Worm (Caenorhabditis elegans) whole organism, late embryonic: Measurements from ENCODE around the gene drn-1.

Experiments
- K09A11.1 ChIP-seq: sonication (generic microtip); optimal IDR thresholded peaks from 2 replicates; lab custom pipeline; 2017; ENCODE audit warnings: antibody characterized with exemption, mild to moderate bottlenecking, missing genetic modification characterization, missing compliant biosample characterization; ENCODE audit not compliant: insufficient read depth
- T23F11.4 ChIP-seq: fragments of 200-800 bp; sonication (Bioruptor generic); optimal IDR thresholded peaks from 2 replicates; lab custom pipeline; 2018; ENCODE audit warnings: mild to moderate bottlenecking, missing genetic modification characterization, missing compliant biosample characterization
- Y22D7AL.16 ChIP-seq: sonication (generic microtip); optimal IDR thresholded peaks from 2 replicates; lab custom pipeline; 2016; ENCODE audit warnings: missing genetic modification characterization, missing compliant biosample characterization
- ahr-1 ChIP-seq: sonication (generic microtip); optimal IDR thresholded peaks from 2 replicates; lab custom pipeline; 2016; ENCODE audit warnings: missing genetic modification characterization, missing compliant biosample characterization
- ama-1 ChIP-seq: fragments of 150-350 bp; optimal IDR thresholded peaks from 2 replicates; lab custom pipeline; 2014
- ceh-18 ChIP-seq: sonication (generic microtip); optimal IDR thresholded peaks from 2 replicates; lab custom pipeline; 2016; ENCODE audit warnings: missing genetic modification characterization, missing compliant biosample characterization
- ceh-19 ChIP-seq: fragments of 200-800 bp; sonication (Bioruptor generic); optimal IDR thresholded peaks from 2 replicates; lab custom pipeline; 2018; ENCODE audit warnings: mild to moderate bottlenecking, missing genetic modification characterization, missing compliant biosample characterization
- ceh-6 ChIP-seq: fragments of 200-800 bp; sonication (Bioruptor generic); optimal IDR thresholded peaks from 2 replicates; lab custom pipeline; 2018; ENCODE audit warnings: mild to moderate bottlenecking, missing genetic modification characterization, missing compliant biosample characterization
- ceh-9 ChIP-seq: sonication (generic microtip); optimal IDR thresholded peaks from 2 replicates; lab custom pipeline; 2016; ENCODE audit warnings: mild to moderate bottlenecking, missing genetic modification characterization, inconsistent platforms, missing compliant biosample characterization
- dve-1 ChIP-seq: sonication (generic microtip); optimal IDR thresholded peaks from 2 replicates; lab custom pipeline; 2017; ENCODE audit warnings: antibody characterized with exemption, mild to moderate bottlenecking, missing genetic modification characterization, missing compliant biosample characterization
- elt-4 ChIP-seq: sonication (generic microtip); optimal IDR thresholded peaks from 2 replicates; lab custom pipeline; 2016; ENCODE audit warnings: missing genetic modification characterization, missing compliant biosample characterization
- ets-4 ChIP-seq: sonication (generic microtip); optimal IDR thresholded peaks from 2 replicates; lab custom pipeline; 2016; ENCODE audit warnings: missing genetic modification characterization, missing compliant biosample characterization
- eyg-1 ChIP-seq: sonication (generic microtip); optimal IDR thresholded peaks from 2 replicates; lab custom pipeline; 2016; ENCODE audit warnings: missing genotype, missing genetic modification characterization, missing compliant biosample characterization
- fax-1 ChIP-seq: sonication (generic microtip); optimal IDR thresholded peaks from 2 replicates; lab custom pipeline; 2016; ENCODE audit warnings: missing genotype, missing genetic modification characterization, missing compliant biosample characterization
- fkh-10 ChIP-seq: fragments of 150-350 bp; optimal IDR thresholded peaks from 2 replicates; lab custom pipeline; 2014; ENCODE audit warnings: missing biosample characterization, missing genetic modification reagents, missing genetic modification characterization
- gmeb-2 ChIP-seq: sonication (generic microtip); optimal IDR thresholded peaks from 2 replicates; lab custom pipeline; 2016; ENCODE audit warnings: missing genetic modification characterization, inconsistent platforms, missing compliant biosample characterization
- hlh-13 ChIP-seq: fragments of 200-800 bp; sonication (Bioruptor generic); optimal IDR thresholded peaks from 2 replicates; lab custom pipeline; 2018; ENCODE audit warnings: mild to moderate bottlenecking, missing genetic modification characterization, missing compliant biosample characterization
- hlh-30 ChIP-seq: sonication (generic microtip); optimal IDR thresholded peaks from 2 replicates; lab custom pipeline; 2017; ENCODE audit warnings: antibody characterized with exemption, missing genetic modification characterization, missing compliant biosample characterization; ENCODE audit not compliant: insufficient read depth
- hlh-6 ChIP-seq: sonication (generic microtip); optimal IDR thresholded peaks from 2 replicates; lab custom pipeline; 2016; ENCODE audit warnings: missing genotype, missing genetic modification characterization, missing compliant biosample characterization
- lim-6 ChIP-seq: sonication (generic microtip); optimal IDR thresholded peaks from 2 replicates; lab custom pipeline; 2016; ENCODE audit warnings: missing genetic modification characterization, missing compliant biosample characterization
- mec-3 ChIP-seq: sonication (generic microtip); optimal IDR thresholded peaks from 2 replicates; lab custom pipeline; 2016; ENCODE audit warnings: borderline replicate concordance, missing genetic modification characterization, missing compliant biosample characterization
- nfya-1 ChIP-seq: sonication (generic microtip); optimal IDR thresholded peaks from 2 replicates; lab custom pipeline; 2017; ENCODE audit warnings: missing genetic modification characterization, mild to moderate bottlenecking, missing compliant biosample characterization, antibody characterized with exemption, moderate library complexity
- nhr-232 ChIP-seq: sonication (generic microtip); optimal IDR thresholded peaks from 2 replicates; lab custom pipeline; 2016; ENCODE audit warnings: missing genetic modification characterization, missing compliant biosample characterization
- npax-4 ChIP-seq: sonication (generic microtip); optimal IDR thresholded peaks from 2 replicates; lab custom pipeline; 2016; ENCODE audit warnings: missing genetic modification characterization, missing compliant biosample characterization
- pat-9 ChIP-seq: fragments of 200-800 bp; sonication (Bioruptor generic); optimal IDR thresholded peaks from 2 replicates; lab custom pipeline; 2018; ENCODE audit warnings: mild to moderate bottlenecking, missing genetic modification characterization, moderate library complexity, missing compliant biosample characterization
- pqm-1 ChIP-seq: sonication (generic microtip); optimal IDR thresholded peaks from 2 replicates; lab custom pipeline; 2016; ENCODE audit warnings: missing genetic modification characterization, missing compliant biosample characterization
- pros-1 ChIP-seq: fragments of 150-350 bp; optimal IDR thresholded peaks from 2 replicates; lab custom pipeline; 2014; ENCODE audit warnings: missing biosample characterization, missing genetic modification reagents, missing genetic modification characterization
- sox-2 ChIP-seq: fragments of 200-800 bp; sonication (Bioruptor generic); IDR thresholded peaks from 2 replicates; pipeline ENCODE4 v1.3.6; 2022; ENCODE audit warnings: missing genetic modification reagents, missing genetic modification characterization, missing compliant biosample characterization
- ttx-3 ChIP-seq: sonication (generic microtip); optimal IDR thresholded peaks from 2 replicates; lab custom pipeline; 2016; ENCODE audit warnings: missing genetic modification reagents, missing genetic modification characterization, missing compliant biosample characterization
- unc-3 ChIP-seq, 2 experiments: fragments of 200-800 bp in 1 of 2; sonication (Bioruptor generic) in 1 of 2; sonication (generic microtip) in 1 of 2; conservative IDR thresholded peaks in 1 of 2; optimal IDR thresholded peaks in 1 of 2; 2 replicates each; pipeline versions ENCODE4 v1.3.6 to Lab custom; 2016 to 2022; ENCODE audit warnings: missing compliant biosample characterization in 2 of 2, missing genetic modification characterization in 2 of 2, missing genetic modification reagents in 1 of 2
- unc-42 ChIP-seq: sonication (generic microtip); optimal IDR thresholded peaks from 2 replicates; lab custom pipeline; 2016; ENCODE audit warnings: missing genotype, missing genetic modification characterization, missing compliant biosample characterization
- unc-55 ChIP-seq: sonication (generic microtip); optimal IDR thresholded peaks from 2 replicates; lab custom pipeline; 2017; ENCODE audit warnings: missing biosample characterization, missing genetic modification reagents, missing genetic modification characterization

Gene drn-1

DNA sequence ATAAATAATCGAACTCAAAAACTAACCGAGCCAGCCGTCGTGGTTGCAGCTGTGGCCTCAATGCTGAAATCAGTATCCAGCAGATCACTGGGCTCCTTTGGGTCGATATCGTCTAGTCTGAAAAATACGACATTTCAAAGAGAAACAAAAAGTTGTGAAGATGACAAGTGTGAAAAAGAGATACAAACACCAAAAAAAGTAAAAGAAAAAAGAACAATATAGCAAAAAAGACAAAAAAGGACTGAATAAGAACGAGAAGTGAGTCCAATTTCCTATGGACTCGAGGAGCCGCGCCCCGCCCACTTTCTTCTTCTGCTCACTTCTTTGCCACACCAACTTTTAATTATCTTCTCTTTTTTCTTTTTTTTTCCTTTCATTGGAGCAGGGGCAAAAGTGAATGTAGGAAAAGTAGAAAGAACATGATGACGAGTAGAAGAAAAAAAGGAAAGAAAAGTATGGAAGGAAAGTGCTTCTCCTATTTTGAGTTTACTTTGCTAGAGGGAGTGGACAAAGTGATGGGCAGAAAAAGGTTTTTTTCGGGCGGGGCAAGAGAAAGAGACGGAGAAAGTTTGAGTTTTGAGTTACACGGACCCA, at the start of gene drn-1:
Gene drn-1 (minus strand): TSS at position 117 of the 594 bp plus-strand sequence.
- TF ChIP-seq hlh-6 (tag; lab: Kevin White, UChicago) (no peak), pat-9 (tag; lab: Kevin White, UChicago) (no peak), ceh-9 (no peak), unc-42 (tag; lab: Kevin White, UChicago) (peak; percentile 9), ceh-18 (no peak)

DNA sequence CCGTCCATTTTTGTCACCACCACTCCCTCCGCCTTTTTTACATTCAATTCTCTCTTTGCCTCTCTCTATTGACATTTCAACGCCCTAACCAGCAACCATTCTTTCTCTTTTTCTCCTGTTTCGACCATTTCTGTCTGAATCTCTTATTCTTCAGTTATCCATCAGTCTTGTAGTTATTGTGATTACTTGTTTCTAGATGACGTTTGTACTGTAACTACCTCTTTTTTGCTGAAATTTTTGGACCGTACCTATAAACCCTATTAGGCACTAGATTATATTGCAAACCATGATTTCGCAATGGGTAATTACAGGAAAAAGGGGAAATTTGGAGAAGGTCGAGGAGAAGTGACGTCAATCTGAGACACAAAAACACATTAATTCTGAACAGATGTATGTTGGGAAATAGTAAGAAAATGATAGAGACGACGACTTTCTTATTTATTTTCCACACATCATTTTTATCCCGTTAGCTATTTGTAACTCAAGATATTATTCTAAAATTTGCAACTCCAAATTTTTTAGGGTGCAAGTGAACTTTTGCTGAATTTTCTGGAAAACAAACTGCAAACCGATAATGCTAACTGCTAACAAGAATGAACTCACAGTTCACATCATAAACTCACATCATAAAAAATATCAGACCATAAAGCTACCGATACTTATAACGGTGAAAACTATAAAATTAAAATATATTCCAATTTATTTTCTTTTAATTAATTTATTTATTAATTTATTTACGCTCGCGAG, 48.7 kb upstream of the drn-1 start:
- TF ChIP-seq gmeb-2 = no peak
- TF ChIP-seq K09A11.1 = no peak
- TF ChIP-seq ama-1 (lab: Kevin White, UChicago) = no peak
- peak; percentile 4 for TF ChIP-seq nfya-1 (tag; lab: Kevin White, UChicago)
- no peak for TF ChIP-seq hlh-30 (tag; lab: Kevin White, UChicago)
- TF ChIP-seq, all 69 proteins: peak for 1

DNA sequence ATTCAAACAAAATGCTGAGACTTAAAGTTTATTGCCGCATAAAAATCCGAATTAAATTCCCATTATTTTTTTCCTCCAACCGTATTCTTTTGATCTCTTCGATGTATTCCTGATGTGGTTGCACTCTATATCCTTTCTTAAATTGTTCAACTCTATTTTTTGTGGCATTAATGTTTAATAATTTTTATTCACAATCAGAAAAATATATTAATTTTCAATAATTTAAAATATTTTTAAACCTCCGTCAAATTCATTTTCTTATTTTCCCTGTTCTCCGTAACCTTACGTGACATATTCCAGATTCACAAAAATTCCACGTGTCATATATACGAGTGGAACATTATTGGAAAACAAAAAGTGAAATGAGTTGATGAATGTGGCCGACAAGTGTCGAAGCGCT, 40.1 kb upstream of the drn-1 start, which contains the start of gene gcy-12:
Gene gcy-12 (plus strand): TSS at position 301 of the 400 bp plus-strand sequence.
- TF ChIP-seq unc-55 (GFP tag; lab: Kevin White, UChicago) (no peak), hlh-13 (no peak), ceh-19 (GFP tag; lab: Kevin White, UChicago) (no peak), pqm-1 (no peak), eyg-1 (no peak), dve-1 (tag; lab: Kevin White, UChicago) (no peak)

DNA sequence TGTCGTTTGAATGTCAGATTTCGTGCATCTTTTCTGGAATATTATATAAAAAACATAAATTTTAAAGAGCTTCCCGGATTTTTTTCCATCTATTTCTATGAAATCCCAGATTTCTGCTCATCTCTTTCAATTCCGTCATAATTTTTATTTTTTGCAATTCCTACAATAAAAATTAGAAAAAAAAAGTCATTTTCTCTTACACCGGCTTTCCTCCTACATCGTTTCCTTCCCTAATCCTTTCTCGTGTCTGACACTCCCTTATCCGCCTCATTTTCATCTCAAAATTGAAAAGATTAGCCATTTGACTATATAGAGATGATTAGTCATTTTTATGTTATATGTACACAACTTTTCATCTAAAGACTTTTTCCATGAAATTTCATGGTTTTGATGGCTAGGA, 39.1 kb upstream of the drn-1 start:
- TF ChIP-seq hlh-6 (tag; lab: Kevin White, UChicago) (no peak), fkh-10 (no peak), fax-1 (tag; lab: Kevin White, UChicago) (no peak), gmeb-2 (no peak), nhr-232 (tag; lab: Kevin White, UChicago) (no peak), elt-4 (tag; lab: Kevin White, UChicago) (no peak), ttx-3 (tag; lab: Kevin White, UChicago) (no peak), Y22D7AL.16 (tag; lab: Kevin White, UChicago) (no peak), dve-1 (tag; lab: Kevin White, UChicago) (no peak), ets-4 (tag; lab: Kevin White, UChicago) (no peak), ceh-18 (no peak), sox-2 (GFP tag; lab: Robert Waterston, UW) (no peak), unc-3 (GFP tag; conservative IDR thresholded peaks at IDR 0.05; lab: Robert Waterston, UW) (no peak), unc-3 (tag; optimal IDR thresholded peaks at IDR 0.05; lab: Kevin White, UChicago) (no peak), T23F11.4 (GFP tag; lab: Kevin White, UChicago) (no peak), ceh-6 (GFP tag; lab: Kevin White, UChicago) (no peak), lim-6 (no peak), pros-1 (tag; lab: Kevin White, UChicago) (no peak), ahr-1 (tag; lab: Kevin White, UChicago) (no peak), npax-4 (tag; lab: Kevin White, UChicago) (no peak)

DNA sequence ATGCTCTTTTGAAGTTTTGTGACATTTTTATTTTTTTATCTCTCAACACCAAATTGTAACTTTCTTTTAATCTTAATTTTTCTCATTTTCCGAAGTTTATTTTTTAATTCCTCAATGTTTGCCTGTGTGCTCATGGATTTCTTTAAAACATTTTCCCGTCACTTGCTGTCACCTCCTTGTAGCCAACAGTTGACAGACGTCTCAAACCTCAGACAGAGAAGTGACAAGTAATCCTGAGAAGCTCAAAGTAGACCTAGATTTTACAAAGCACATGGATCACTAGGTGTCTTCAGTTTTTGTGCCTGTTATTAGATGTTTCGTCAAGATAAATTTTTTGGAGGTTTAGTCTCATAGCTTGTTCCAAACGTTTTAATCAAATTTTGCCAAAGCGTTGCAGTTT, 38.1 kb upstream of the drn-1 start:
- TF ChIP-seq mec-3 (tag; lab: Kevin White, UChicago) = no peak
